Fruit fly (Drosophila melanogaster): ENCODE results near the gene CG42650.

dm6 chr3R:7364573-7364972 lies 26.6 kb upstream of the CG42650 start, which contains the start of gene Mst84Dc:
- TF ChIP-seq CG8478 (optimal IDR thresholded peaks at IDR 0.05), result no peak
- no peak for TF ChIP-seq CTCF (optimal IDR thresholded peaks at IDR 0.05)

All from S2 (cell line).